Fruit fly (Drosophila melanogaster): ENCODE measurements around the gene Tlk.

Gene Tlk

dm6 chrX:3721568-3721967, 1.8 kb downstream of the Tlk start:
- TF ChIP-seq D1 (tag; optimal IDR thresholded peaks at IDR 0.05), result no peak
- TF ChIP-seq Snoo (tag; optimal IDR thresholded peaks at IDR 0.05), result no peak
- peak; percentile 14 for TF ChIP-seq CG17806 (tag; optimal IDR thresholded peaks at IDR 0.05)
- 0 out of 2 replicates have a peak, but pooled peaks have one; percentile 26 for TF ChIP-seq CG32121 (GFP tag; IDR thresholded peaks at IDR 0.05)
- TF ChIP-seq CG34367 (tag; optimal IDR thresholded peaks at IDR 0.05), result no peak
- TF ChIP-seq CG8301 (tag; optimal IDR thresholded peaks at IDR 0.05), result no peak
- TF ChIP-seq CG15710 (tag; optimal IDR thresholded peaks at IDR 0.05), result no peak
- TF ChIP-seq fd96Ca (GFP tag; IDR thresholded peaks at IDR 0.05), result peak; percentile 70
- TF ChIP-seq CG4496 (GFP tag; IDR thresholded peaks at IDR 0.05), result 0 out of 3 replicates have a peak, but pooled peaks have one; percentile 18
- peak; percentile 29 for TF ChIP-seq CG8159 (tag; optimal IDR thresholded peaks at IDR 0.05)
- peak; percentile 42 for TF ChIP-seq Ets98B (GFP tag; IDR thresholded peaks at IDR 0.05)
- TF ChIP-seq CG14655 (GFP tag; optimal IDR thresholded peaks at IDR 0.05), result peak; percentile 49
- TF ChIP-seq EcR (GFP tag; optimal IDR thresholded peaks at IDR 0.05), result peak; percentile 84
- peak; percentile 18 for TF ChIP-seq CG9948 (tag; optimal IDR thresholded peaks at IDR 0.05)

- TF ChIP-seq Pif1B (GFP tag; optimal IDR thresholded peaks at IDR 0.05) (peak; percentile 43), fd96Ca (GFP tag; IDR thresholded peaks at IDR 0.05) (peak; percentile 84), CG10348 (GFP tag; IDR thresholded peaks at IDR 0.05) (no peak), gl (tag; optimal IDR thresholded peaks at IDR 0.05) (no peak), CG9948 (tag; optimal IDR thresholded peaks at IDR 0.05) (peak; percentile 66), CG17806 (tag; optimal IDR thresholded peaks at IDR 0.05) (peak; percentile 71), CG12605 (GFP tag; IDR thresholded peaks at IDR 0.05) (peak; percentile 53), CG13204 (GFP tag; optimal IDR thresholded peaks at IDR 0.05) (no peak), EcR (GFP tag; optimal IDR thresholded peaks at IDR 0.05) (no peak), CG34367 (tag; optimal IDR thresholded peaks at IDR 0.05) (peak; percentile 60), CG14655 (GFP tag; optimal IDR thresholded peaks at IDR 0.05) (peak; percentile 83), Pif1A (GFP tag; optimal IDR thresholded peaks at IDR 0.05) (peak; percentile 70), CG8301 (tag; optimal IDR thresholded peaks at IDR 0.05) (peak; percentile 73), Snoo (tag; optimal IDR thresholded peaks at IDR 0.05) (no peak), CG4496 (GFP tag; IDR thresholded peaks at IDR 0.05) (peak; percentile 82), CG8159 (tag; optimal IDR thresholded peaks at IDR 0.05) (peak; percentile 70), CG32121 (GFP tag; IDR thresholded peaks at IDR 0.05) (peak; percentile 63; the same call in 1 of the 2 replicates), D1 (tag; optimal IDR thresholded peaks at IDR 0.05) (peak; percentile 16), rn (GFP tag; IDR thresholded peaks at IDR 0.05) (peak; percentile 60), CG15710 (tag; optimal IDR thresholded peaks at IDR 0.05) (peak; percentile 63), Ets98B (GFP tag; IDR thresholded peaks at IDR 0.05) (peak; percentile 72)
Measured at dm6 chrX:3722209-3722608, 2.4 kb downstream of the Tlk start.

- TF ChIP-seq CG14655 (GFP tag; optimal IDR thresholded peaks at IDR 0.05) (peak; percentile 1), CG8301 (tag; optimal IDR thresholded peaks at IDR 0.05) (no peak), Snoo (tag; optimal IDR thresholded peaks at IDR 0.05) (peak; percentile 36), CG4496 (GFP tag; IDR thresholded peaks at IDR 0.05) (peak; percentile 59), CG17806 (tag; optimal IDR thresholded peaks at IDR 0.05) (no peak), Pif1B (GFP tag; optimal IDR thresholded peaks at IDR 0.05) (no peak), CG12605 (GFP tag; IDR thresholded peaks at IDR 0.05) (peak; percentile 67), fd96Ca (GFP tag; IDR thresholded peaks at IDR 0.05) (no peak), CG13204 (GFP tag; optimal IDR thresholded peaks at IDR 0.05) (peak; percentile 26), rn (GFP tag; IDR thresholded peaks at IDR 0.05) (no peak), CG34367 (tag; optimal IDR thresholded peaks at IDR 0.05) (no peak), EcR (GFP tag; optimal IDR thresholded peaks at IDR 0.05) (peak; percentile 89), D1 (tag; optimal IDR thresholded peaks at IDR 0.05) (no peak), CG15710 (tag; optimal IDR thresholded peaks at IDR 0.05) (no peak), CG9948 (tag; optimal IDR thresholded peaks at IDR 0.05) (no peak), CG10348 (GFP tag; IDR thresholded peaks at IDR 0.05) (no peak), Pif1A (GFP tag; optimal IDR thresholded peaks at IDR 0.05) (no peak), gl (tag; optimal IDR thresholded peaks at IDR 0.05) (peak; percentile 7), Ets98B (GFP tag; IDR thresholded peaks at IDR 0.05) (peak; percentile 20; the same call in 1 of the 2 replicates), CG32121 (GFP tag; IDR thresholded peaks at IDR 0.05) (no peak), CG8159 (tag; optimal IDR thresholded peaks at IDR 0.05) (no peak)
Measured at dm6 chrX:3722975-3723374, 3.2 kb downstream of the Tlk start.

- TF ChIP-seq EcR (GFP tag; optimal IDR thresholded peaks at IDR 0.05) (peak; percentile 51), CG9948 (tag; optimal IDR thresholded peaks at IDR 0.05) (no peak), CG4496 (GFP tag; IDR thresholded peaks at IDR 0.05) (0 out of 3 replicates have a peak, but pooled peaks have one; percentile 43)
Measured at dm6 chrX:3725047-3725446, 5.2 kb downstream of the Tlk start.

- no peak for TF ChIP-seq rn (GFP tag; IDR thresholded peaks at IDR 0.05)
- TF ChIP-seq CG10348 (GFP tag; IDR thresholded peaks at IDR 0.05), result no peak
- no peak for TF ChIP-seq Ets98B (GFP tag; IDR thresholded peaks at IDR 0.05)
- TF ChIP-seq Pif1B (GFP tag; optimal IDR thresholded peaks at IDR 0.05), result no peak
- TF ChIP-seq CG32121 (GFP tag; IDR thresholded peaks at IDR 0.05), result no peak
- no peak for TF ChIP-seq CG14655 (GFP tag; optimal IDR thresholded peaks at IDR 0.05)
- no peak for TF ChIP-seq D1 (tag; optimal IDR thresholded peaks at IDR 0.05)
- TF ChIP-seq fd96Ca (GFP tag; IDR thresholded peaks at IDR 0.05), result no peak
- no peak for TF ChIP-seq Pif1A (GFP tag; optimal IDR thresholded peaks at IDR 0.05)
- TF ChIP-seq EcR (GFP tag; optimal IDR thresholded peaks at IDR 0.05), result no peak
- no peak for TF ChIP-seq CG34367 (tag; optimal IDR thresholded peaks at IDR 0.05)
- no peak for TF ChIP-seq gl (tag; optimal IDR thresholded peaks at IDR 0.05)
- no peak for TF ChIP-seq CG8301 (tag; optimal IDR thresholded peaks at IDR 0.05)
- no peak for TF ChIP-seq CG15710 (tag; optimal IDR thresholded peaks at IDR 0.05)
- TF ChIP-seq CG9948 (tag; optimal IDR thresholded peaks at IDR 0.05), result no peak
- TF ChIP-seq CG12605 (GFP tag; IDR thresholded peaks at IDR 0.05), result no peak
Measured at dm6 chrX:3725916-3726315, 6.1 kb downstream of the Tlk start.

dm6 chrX:3730879-3731278, 11.1 kb downstream of the Tlk start:
- TF ChIP-seq CG32121 (GFP tag; IDR thresholded peaks at IDR 0.05) (peak; percentile 59; the same call in 1 of the 2 replicates), CG17806 (tag; optimal IDR thresholded peaks at IDR 0.05) (peak; percentile 11), CG10348 (GFP tag; IDR thresholded peaks at IDR 0.05) (no peak), Snoo (tag; optimal IDR thresholded peaks at IDR 0.05) (no peak), Pif1B (GFP tag; optimal IDR thresholded peaks at IDR 0.05) (peak; percentile 2), CG13204 (GFP tag; optimal IDR thresholded peaks at IDR 0.05) (no peak), CG34367 (tag; optimal IDR thresholded peaks at IDR 0.05) (no peak), D1 (tag; optimal IDR thresholded peaks at IDR 0.05) (no peak), CG4496 (GFP tag; IDR thresholded peaks at IDR 0.05) (peak; percentile 75), CG12605 (GFP tag; IDR thresholded peaks at IDR 0.05) (0 out of 2 replicates have a peak, but pooled peaks have one; percentile 9), CG9948 (tag; optimal IDR thresholded peaks at IDR 0.05) (peak; percentile 13), CG8301 (tag; optimal IDR thresholded peaks at IDR 0.05) (peak; percentile 9), CG15710 (tag; optimal IDR thresholded peaks at IDR 0.05) (peak; percentile 3), gl (tag; optimal IDR thresholded peaks at IDR 0.05) (no peak), fd96Ca (GFP tag; IDR thresholded peaks at IDR 0.05) (peak; percentile 56; the same call in 1 of the 3 replicates), Pif1A (GFP tag; optimal IDR thresholded peaks at IDR 0.05) (peak; percentile 27), CG8159 (tag; optimal IDR thresholded peaks at IDR 0.05) (peak; percentile 36), CG14655 (GFP tag; optimal IDR thresholded peaks at IDR 0.05) (peak; percentile 42), Ets98B (GFP tag; IDR thresholded peaks at IDR 0.05) (peak; percentile 50)

All from whole organism, pupa.